Worm (Caenorhabditis elegans) whole organism, midembryonic: ENCODE data around the gene far-2.

Experiments
- T22C8.4 ChIP-seq: fragments of 200-800 bp; sonication (Bioruptor generic); IDR thresholded peaks from 2 replicates; pipeline ENCODE4 v1.3.6; 2022; ENCODE audit warnings: missing genetic modification characterization, missing compliant biosample characterization
- cog-1 ChIP-seq: sonication (generic microtip); optimal IDR thresholded peaks from 2 replicates; lab custom pipeline; 2016; ENCODE audit warnings: missing genetic modification characterization, missing compliant biosample characterization
- flt-1 ChIP-seq: fragments of 200-800 bp; sonication (Bioruptor generic); IDR thresholded peaks from 2 replicates; pipeline ENCODE4 v1.3.6; 2022; ENCODE audit warnings: missing genetic modification characterization, missing compliant biosample characterization
- klf-2 ChIP-seq: fragments of 200-800 bp; sonication (Bioruptor generic); conservative IDR thresholded peaks from 2 replicates; pipeline ENCODE4 v1.3.6; 2022; ENCODE audit warnings: missing genetic modification reagents, missing genetic modification characterization, missing compliant biosample characterization
- med-1 ChIP-seq: sonication (generic microtip); optimal IDR thresholded peaks from 2 replicates; lab custom pipeline; 2017; ENCODE audit warnings: missing genetic modification characterization, mild to moderate bottlenecking, missing compliant biosample characterization, antibody characterized with exemption, missing genetic modification reagents; ENCODE audit not compliant: insufficient read depth
- ref-1 ChIP-seq: fragments of 200-800 bp; sonication (Bioruptor generic); conservative IDR thresholded peaks from 2 replicates; pipeline ENCODE4 v1.3.6; 2022; ENCODE audit warnings: missing genetic modification reagents, missing genetic modification characterization, missing compliant biosample characterization
- tab-1 ChIP-seq: fragments of 200-800 bp; sonication (Bioruptor generic); IDR thresholded peaks from 2 replicates; pipeline ENCODE4 v1.3.6; 2022; ENCODE audit warnings: missing genetic modification characterization, missing compliant biosample characterization
- ztf-23 ChIP-seq: fragments of 200-800 bp; sonication (Bioruptor generic); IDR thresholded peaks from 2 replicates; pipeline ENCODE4 v1.3.6; 2022; ENCODE audit warnings: missing genetic modification reagents, missing genetic modification characterization, missing compliant biosample characterization
- ztf-29 ChIP-seq: fragments of 200-800 bp; sonication (Bioruptor generic); IDR thresholded peaks from 2 replicates; pipeline ENCODE4 v1.3.6; 2022; ENCODE audit warnings: missing genetic modification reagents, missing genetic modification characterization, missing compliant biosample characterization

DNA sequence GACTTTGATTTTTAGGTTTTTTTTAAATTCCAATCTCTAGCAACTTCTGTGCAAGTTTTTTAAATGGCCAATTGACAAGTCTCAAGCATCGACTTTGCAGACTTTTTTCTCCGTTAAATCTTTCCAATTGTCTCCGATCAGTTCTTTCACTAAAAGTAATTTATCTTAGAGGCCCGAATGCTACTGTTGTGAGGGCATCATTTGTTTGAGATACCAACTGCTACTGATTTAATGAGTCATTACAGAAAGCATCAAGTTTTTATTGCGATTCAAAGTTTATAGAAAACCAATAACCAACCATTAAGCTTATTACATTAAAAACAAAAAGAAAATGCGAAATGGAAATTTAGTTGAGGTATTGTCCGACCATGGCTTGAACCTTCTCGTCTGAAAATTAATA is 1.5 kb upstream of the far-2 start:
- TF ChIP-seq flt-1 (GFP tag; lab: Robert Waterston, UW) (no peak), ztf-23 (GFP tag; lab: Robert Waterston, UW) (no peak), klf-2 (GFP tag; lab: Robert Waterston, UW) (no peak), med-1 (GFP tag; lab: Kevin White, UChicago) (no peak), tab-1 (no peak), ztf-29 (no peak), cog-1 (tag; lab: Kevin White, UChicago) (no peak), T22C8.4 (GFP tag; lab: Robert Waterston, UW) (no peak), ref-1 (GFP tag; lab: Robert Waterston, UW) (no peak)
